Worm (Caenorhabditis elegans) whole organism, late embryonic: Measurements from ENCODE around the gene oatr-1.

Experiments
- elt-2 ChIP-seq: sonication (generic microtip); optimal IDR thresholded peaks from 2 replicates; lab custom pipeline; 2016; ENCODE audit warnings: missing genetic modification reagents, missing genetic modification characterization, missing compliant biosample characterization
- elt-4 ChIP-seq: sonication (generic microtip); optimal IDR thresholded peaks from 2 replicates; lab custom pipeline; 2016; ENCODE audit warnings: missing genetic modification characterization, missing compliant biosample characterization
- fkh-10 ChIP-seq: fragments of 150-350 bp; optimal IDR thresholded peaks from 2 replicates; lab custom pipeline; 2014; ENCODE audit warnings: missing biosample characterization, missing genetic modification reagents, missing genetic modification characterization
- hlh-8 ChIP-seq: sonication (generic microtip); optimal IDR thresholded peaks from 2 replicates; lab custom pipeline; 2016; ENCODE audit warnings: missing genotype, missing genetic modification characterization, missing compliant biosample characterization
- mec-3 ChIP-seq: sonication (generic microtip); optimal IDR thresholded peaks from 2 replicates; lab custom pipeline; 2016; ENCODE audit warnings: borderline replicate concordance, missing genetic modification characterization, missing compliant biosample characterization
- nfya-1 ChIP-seq: sonication (generic microtip); optimal IDR thresholded peaks from 2 replicates; lab custom pipeline; 2017; ENCODE audit warnings: missing genetic modification characterization, mild to moderate bottlenecking, missing compliant biosample characterization, antibody characterized with exemption, moderate library complexity
- rnt-1 ChIP-seq: sonication (generic microtip); optimal IDR thresholded peaks from 2 replicates; lab custom pipeline; 2016; ENCODE audit warnings: missing genetic modification characterization, missing compliant biosample characterization
- sox-2 ChIP-seq: fragments of 200-800 bp; sonication (Bioruptor generic); IDR thresholded peaks from 2 replicates; pipeline ENCODE4 v1.3.6; 2022; ENCODE audit warnings: missing genetic modification reagents, missing genetic modification characterization, missing compliant biosample characterization
- tbx-2 ChIP-seq: sonication (generic microtip); optimal IDR thresholded peaks from 2 replicates; lab custom pipeline; 2016; ENCODE audit warnings: missing genetic modification characterization, missing compliant biosample characterization

ce11 chrIII:6405121-6405520 lies 9.1 kb upstream of the oatr-1 start:
- TF ChIP-seq sox-2 (GFP tag; lab: Robert Waterston, UW) (no peak), tbx-2 (tag; lab: Kevin White, UChicago) (no peak), hlh-8 (tag; lab: Kevin White, UChicago) (no peak), nfya-1 (tag; lab: Kevin White, UChicago) (peak; percentile 18), elt-4 (tag; lab: Kevin White, UChicago) (no peak), mec-3 (tag; lab: Kevin White, UChicago) (no peak), elt-2 (tag; lab: Kevin White, UChicago) (no peak), rnt-1 (tag; lab: Kevin White, UChicago) (no peak), fkh-10 (GFP tag; lab: Kevin White, UChicago) (no peak)
